Worm (Caenorhabditis elegans): ENCODE measurements around the gene C28G1.2.
A peak's percentile ranks its signal among the peaks of the same experiment; 100 is the strongest.

DNA sequence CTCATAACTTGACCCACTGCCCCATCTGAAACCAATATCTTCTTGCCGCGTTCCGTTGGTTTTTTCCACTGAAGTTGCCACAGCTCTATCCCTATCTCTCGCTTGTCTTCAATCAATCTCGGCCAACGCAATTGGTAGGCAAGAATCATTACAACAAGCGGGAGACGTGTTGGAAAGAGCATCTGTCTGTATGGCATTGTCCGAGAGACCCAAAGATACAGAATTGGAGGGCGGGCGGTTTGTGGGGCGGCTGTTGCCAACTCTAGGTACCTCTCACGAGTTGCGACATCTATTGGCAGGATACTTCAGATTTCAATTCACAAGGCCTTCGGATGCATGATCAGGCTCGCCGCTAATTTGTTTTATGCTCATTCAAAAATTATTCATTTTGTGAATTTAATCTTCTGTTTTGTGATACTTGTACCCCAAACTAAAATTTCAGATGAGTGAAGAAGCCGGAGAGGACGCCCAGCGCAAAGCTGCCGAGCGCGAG is 46.8 kb upstream of the C28G1.2 start, which contains the start of gene unc-27:
- TF ChIP-seq drap-1 (GFP tag; optimal IDR thresholded peaks at IDR 0.05) (no peak), nhr-12 (tag; optimal IDR thresholded peaks at IDR 0.05) (no peak), mab-5 (tag; optimal IDR thresholded peaks at IDR 0.05) (no peak), lin-32 (GFP tag; optimal IDR thresholded peaks at IDR 0.05) (no peak), elt-3 (tag; optimal IDR thresholded peaks at IDR 0.05) (no peak), lin-13 (tag; optimal IDR thresholded peaks at IDR 0.05) (no peak), unc-62 (GFP tag; optimal IDR thresholded peaks at IDR 0.05) (peak; percentile 80), mep-1 (tag; optimal IDR thresholded peaks at IDR 0.05) (no peak), nhr-76 (tag; optimal IDR thresholded peaks at IDR 0.05) (no peak), ztf-11 (tag; optimal IDR thresholded peaks at IDR 0.05) (no peak)
